Worm (Caenorhabditis elegans) whole organism, young adult: ENCODE results near the gene elks-1.

ENCODE experiments used
- B0019.2 ChIP-seq: fragments of 200-800 bp; sonication (Bioruptor generic); conservative IDR thresholded peaks from 2 replicates; pipeline ENCODE4 v1.3.6; 2022; ENCODE audit warnings: missing genetic modification reagents, missing genetic modification characterization, missing compliant biosample characterization
- C06A6.2 ChIP-seq: fragments of 200-800 bp; sonication (Bioruptor generic); conservative IDR thresholded peaks from 2 replicates; pipeline ENCODE4 v1.3.6; 2022; ENCODE audit warnings: missing genetic modification characterization, missing compliant biosample characterization
- C17E4.6 ChIP-seq: fragments of 200-800 bp; sonication (Bioruptor generic); IDR thresholded peaks from 2 replicates; pipeline ENCODE4 v1.3.6; 2022; ENCODE audit warnings: missing genetic modification reagents, missing genetic modification characterization, missing compliant biosample characterization
- D2030.7 ChIP-seq: fragments of 200-800 bp; sonication (Bioruptor generic); IDR thresholded peaks from 2 replicates; pipeline ENCODE4 v1.3.6; 2022; ENCODE audit warnings: missing genetic modification reagents, missing genetic modification characterization, missing compliant biosample characterization
- F22D6.2 ChIP-seq: sonication (generic microtip); optimal IDR thresholded peaks from 2 replicates; lab custom pipeline; 2016; ENCODE audit warnings: mild to moderate bottlenecking, missing genetic modification characterization, missing compliant biosample characterization
- F23B12.7 ChIP-seq: sonication (generic microtip); optimal IDR thresholded peaks from 2 replicates; lab custom pipeline; 2017; ENCODE audit warnings: missing genetic modification characterization, mild to moderate bottlenecking, missing compliant biosample characterization, antibody characterized with exemption, moderate library complexity; ENCODE audit not compliant: insufficient read depth
- F33H1.4 ChIP-seq: fragments of 200-800 bp; sonication (Bioruptor generic); IDR thresholded peaks from 2 replicates; pipeline ENCODE4 v1.3.6; 2022; ENCODE audit warnings: missing genetic modification reagents, missing genetic modification characterization, missing compliant biosample characterization
- F57C9.4 ChIP-seq: sonication (generic microtip); optimal IDR thresholded peaks from 2 replicates; lab custom pipeline; 2017; ENCODE audit warnings: mild to moderate bottlenecking, missing genetic modification characterization, missing compliant biosample characterization
- Y56A3A.18 ChIP-seq: fragments of 200-800 bp; sonication (Bioruptor generic); IDR thresholded peaks from 2 replicates; pipeline ENCODE4 v1.3.6; 2022; ENCODE audit warnings: missing genetic modification reagents, missing genetic modification characterization, missing compliant biosample characterization
- aptf-3 ChIP-seq: fragments of 200-800 bp; sonication (Bioruptor generic); IDR thresholded peaks from 2 replicates; pipeline ENCODE4 v1.3.6; 2022; ENCODE audit warnings: missing genetic modification characterization, missing compliant biosample characterization
- attf-6 ChIP-seq: fragments of 200-800 bp; sonication (Bioruptor generic); IDR thresholded peaks from 2 replicates; pipeline ENCODE4 v1.3.6; 2022; ENCODE audit warnings: missing genetic modification reagents, missing genetic modification characterization, missing compliant biosample characterization
- bed-1 ChIP-seq: fragments of 200-800 bp; sonication (Bioruptor generic); IDR thresholded peaks from 2 replicates; pipeline ENCODE4 v1.3.6; 2022; ENCODE audit warnings: missing genetic modification reagents, missing genetic modification characterization, missing compliant biosample characterization
- bed-2 ChIP-seq: fragments of 200-800 bp; sonication (Bioruptor generic); IDR thresholded peaks from 2 replicates; pipeline ENCODE4 v1.3.6; 2022; ENCODE audit warnings: missing genetic modification reagents, missing genetic modification characterization, missing compliant biosample characterization
- ccch-3 ChIP-seq: fragments of 200-800 bp; sonication (Bioruptor generic); optimal IDR thresholded peaks from 2 replicates; lab custom pipeline; 2018; ENCODE audit warnings: mild to moderate bottlenecking, missing genetic modification characterization, missing compliant biosample characterization
- cebp-1 ChIP-seq, 2 experiments: fragments of 200-800 bp in 1 of 2; sonication (Bioruptor generic) in 1 of 2; sonication (generic microtip) in 1 of 2; IDR thresholded peaks in 1 of 2; optimal IDR thresholded peaks in 1 of 2; 2 replicates each; pipeline versions ENCODE4 v1.3.6 to Lab custom; 2017 to 2022; ENCODE audit warnings: missing compliant biosample characterization in 2 of 2, missing genetic modification characterization in 2 of 2, mild to moderate bottlenecking in 1 of 2, missing genetic modification reagents in 1 of 2, moderate library complexity in 1 of 2
- ceh-79 ChIP-seq: sonication (generic microtip); optimal IDR thresholded peaks from 2 replicates; lab custom pipeline; 2017; ENCODE audit warnings: mild to moderate bottlenecking, missing genetic modification characterization, missing compliant biosample characterization
- ceh-91 ChIP-seq: fragments of 200-800 bp; sonication (Bioruptor generic); IDR thresholded peaks from 2 replicates; pipeline ENCODE4 v1.3.6; 2022; ENCODE audit warnings: missing genetic modification reagents, missing genetic modification characterization, missing compliant biosample characterization
- chd-7 ChIP-seq: sonication (generic microtip); optimal IDR thresholded peaks from 2 replicates; lab custom pipeline; 2016; ENCODE audit warnings: mild to moderate bottlenecking, missing genetic modification characterization, moderate library complexity, missing compliant biosample characterization
- die-1 ChIP-seq: sonication (generic microtip); optimal IDR thresholded peaks from 2 replicates; lab custom pipeline; 2016; ENCODE audit warnings: missing genotype, mild to moderate bottlenecking, missing genetic modification characterization, missing compliant biosample characterization
- egl-44 ChIP-seq: fragments of 200-800 bp; sonication (Bioruptor generic); IDR thresholded peaks from 2 replicates; pipeline ENCODE4 v1.3.6; 2022; ENCODE audit warnings: missing genetic modification reagents, missing genetic modification characterization, missing compliant biosample characterization
- egrh-3 ChIP-seq: fragments of 200-800 bp; sonication (Bioruptor generic); IDR thresholded peaks from 2 replicates; pipeline ENCODE4 v1.3.6; 2022; ENCODE audit warnings: missing genetic modification reagents, missing genetic modification characterization, missing compliant biosample characterization
- ekl-4 ChIP-seq: fragments of 200-800 bp; sonication (Bioruptor generic); IDR thresholded peaks from 2 replicates; pipeline ENCODE4 v1.3.6; 2022; ENCODE audit warnings: missing genetic modification reagents, missing genetic modification characterization, missing compliant biosample characterization
- ets-4 ChIP-seq: fragments of 200-800 bp; sonication (Bioruptor generic); optimal IDR thresholded peaks from 2 replicates; lab custom pipeline; 2018; ENCODE audit warnings: mild to moderate bottlenecking, missing genetic modification characterization, missing compliant biosample characterization
- gei-17 ChIP-seq: fragments of 200-800 bp; sonication (Bioruptor generic); optimal IDR thresholded peaks from 2 replicates; lab custom pipeline; 2018; ENCODE audit warnings: mild to moderate bottlenecking, missing genetic modification characterization, missing compliant biosample characterization
- him-1 ChIP-seq: sonication (generic microtip); optimal IDR thresholded peaks from 2 replicates; lab custom pipeline; 2016; ENCODE audit warnings: missing genotype, missing genetic modification reagents, missing genetic modification characterization, missing compliant biosample characterization
- hsf-1 ChIP-seq: fragments of 200-800 bp; sonication (Bioruptor generic); IDR thresholded peaks from 2 replicates; pipeline ENCODE4 v1.3.6; 2022; ENCODE audit warnings: missing genetic modification reagents, missing genetic modification characterization, missing compliant biosample characterization
- lag-1 ChIP-seq: fragments of 200-800 bp; sonication (Bioruptor generic); IDR thresholded peaks from 2 replicates; pipeline ENCODE4 v1.3.6; 2022; ENCODE audit warnings: missing genetic modification reagents, missing genetic modification characterization, missing compliant biosample characterization
- let-607 ChIP-seq, 2 experiments: fragments of 200-800 bp in 1 of 2; sonication (Bioruptor generic) in 1 of 2; sonication (generic microtip) in 1 of 2; optimal IDR thresholded peaks; 2 replicates each; lab custom pipeline; 2016 to 2018; ENCODE audit warnings: mild to moderate bottlenecking in 2 of 2, missing compliant biosample characterization in 2 of 2, missing genetic modification characterization in 2 of 2, moderate library complexity in 2 of 2, missing genotype in 1 of 2
- lin-35 ChIP-seq, 3 experiments: fragments of 150-350 bp in 2 of 3; sonication (generic microtip) in 1 of 3; optimal IDR thresholded peaks; 2 replicates each; lab custom pipeline; 2014 to 2018; ENCODE audit warnings: missing biosample characterization in 3 of 3, missing genetic modification characterization in 3 of 3, missing genetic modification reagents in 3 of 3
- lin-54 ChIP-seq: fragments of 200-800 bp; sonication (Bioruptor generic); optimal IDR thresholded peaks from 2 replicates; lab custom pipeline; 2018; ENCODE audit warnings: mild to moderate bottlenecking, missing genetic modification characterization, missing compliant biosample characterization
- madf-6 ChIP-seq: fragments of 200-800 bp; sonication (Bioruptor generic); IDR thresholded peaks from 2 replicates; pipeline ENCODE4 v1.3.6; 2022; ENCODE audit warnings: missing genetic modification reagents, missing genetic modification characterization, missing compliant biosample characterization
- mel-28 ChIP-seq: sonication (generic microtip); optimal IDR thresholded peaks from 2 replicates; lab custom pipeline; 2016; ENCODE audit warnings: borderline replicate concordance, mild to moderate bottlenecking, missing genetic modification characterization, missing compliant biosample characterization
- mxl-1 ChIP-seq: sonication (generic microtip); optimal IDR thresholded peaks from 2 replicates; lab custom pipeline; 2016; ENCODE audit warnings: missing genetic modification characterization, missing compliant biosample characterization
- nfyb-1 ChIP-seq: fragments of 200-800 bp; sonication (Bioruptor generic); IDR thresholded peaks from 2 replicates; pipeline ENCODE4 v1.3.6; 2022; ENCODE audit warnings: missing genetic modification reagents, missing genetic modification characterization, missing compliant biosample characterization
- nhr-120 ChIP-seq: fragments of 200-800 bp; sonication (Bioruptor generic); IDR thresholded peaks from 2 replicates; pipeline ENCODE4 v1.3.6; 2022; ENCODE audit warnings: missing genetic modification characterization, missing compliant biosample characterization
- nhr-80 ChIP-seq: sonication (generic microtip); optimal IDR thresholded peaks from 2 replicates; lab custom pipeline; 2016; ENCODE audit warnings: missing genetic modification characterization, missing compliant biosample characterization
- pha-4 ChIP-seq: fragments of 150-350 bp; sonication (generic microtip); optimal IDR thresholded peaks from 2 replicates; lab custom pipeline; 2014; ENCODE audit warnings: missing biosample characterization, missing genetic modification reagents, missing genetic modification characterization
- rpc-1 ChIP-seq, 2 experiments: fragments of 150-350 bp in 1 of 2; sonication (generic microtip) in 1 of 2; optimal IDR thresholded peaks; 2 replicates each; lab custom pipeline; 2014 to 2018; ENCODE audit warnings: missing biosample characterization in 1 of 2, missing genetic modification characterization in 1 of 2, missing genetic modification reagents in 1 of 2, missing genotype in 1 of 2
- sdz-38 ChIP-seq: sonication (generic microtip); optimal IDR thresholded peaks from 2 replicates; lab custom pipeline; 2016; ENCODE audit warnings: missing genotype, missing genetic modification characterization, missing compliant biosample characterization
- somi-1 ChIP-seq: fragments of 200-800 bp; sonication (Bioruptor generic); optimal IDR thresholded peaks from 2 replicates; lab custom pipeline; 2018; ENCODE audit warnings: mild to moderate bottlenecking, missing genetic modification characterization, missing compliant biosample characterization
- tbp1 ChIP-seq: fragments of 200-800 bp; sonication (Bioruptor generic); optimal IDR thresholded peaks from 2 replicates; lab custom pipeline; 2018; ENCODE audit warnings: mild to moderate bottlenecking, missing genetic modification characterization, missing compliant biosample characterization
- xnd-1 ChIP-seq: sonication (generic microtip); optimal IDR thresholded peaks from 2 replicates; lab custom pipeline; 2016; ENCODE audit warnings: missing genotype, missing genetic modification reagents, missing genetic modification characterization, missing compliant biosample characterization
- zim-3 ChIP-seq: sonication (generic microtip); optimal IDR thresholded peaks from 2 replicates; lab custom pipeline; 2017; ENCODE audit warnings: mild to moderate bottlenecking, missing genetic modification characterization, moderate library complexity, missing compliant biosample characterization
- ztf-18 ChIP-seq: sonication (generic microtip); optimal IDR thresholded peaks from 2 replicates; lab custom pipeline; 2016; ENCODE audit warnings: missing genotype, mild to moderate bottlenecking, missing genetic modification characterization, missing compliant biosample characterization
- ztf-28 ChIP-seq: fragments of 200-800 bp; sonication (Bioruptor generic); IDR thresholded peaks from 2 replicates; pipeline ENCODE4 v1.3.6; 2022; ENCODE audit warnings: missing genetic modification reagents, missing genetic modification characterization, missing compliant biosample characterization
- ztf-3 ChIP-seq: fragments of 200-800 bp; sonication (Bioruptor generic); optimal IDR thresholded peaks from 2 replicates; lab custom pipeline; 2018; ENCODE audit warnings: mild to moderate bottlenecking, missing genetic modification characterization, missing compliant biosample characterization
- ztf-6 ChIP-seq: fragments of 200-800 bp; sonication (Bioruptor generic); IDR thresholded peaks from 2 replicates; pipeline ENCODE4 v1.3.6; 2022; ENCODE audit warnings: missing genetic modification reagents, missing genetic modification characterization, missing compliant biosample characterization

The elks-1 gene

ce11 chrIV:3294553-3295185 lies 55.2 kb downstream of the elks-1 start, which contains the start of gene W08E12.7 (continued):
- TF ChIP-seq lin-35 (GFP tag; optimal IDR thresholded peaks at IDR 0.05; lab: Kevin White, UChicago) (peak; percentile 36 to 93 (median 36)), chd-7 (tag; lab: Kevin White, UChicago) (no peak), mxl-1 (tag; lab: Kevin White, UChicago) (no peak), him-1 (tag; lab: Kevin White, UChicago) (peak; percentile 30), C17E4.6 (GFP tag; lab: Robert Waterston, UW) (0 out of 2 replicates have a peak, but pooled peaks have one; percentile 22), ceh-91 (GFP tag; lab: Robert Waterston, UW) (peak; percentile 95), mel-28 (tag; lab: Kevin White, UChicago) (no peak), rpc-1 (optimal IDR thresholded peaks at IDR 0.05; lab: Kevin White, UChicago) (no peak), rpc-1 (tag; optimal IDR thresholded peaks at IDR 0.05; lab: Kevin White, UChicago) (no peak), nhr-120 (no peak), egl-44 (GFP tag; lab: Robert Waterston, UW) (no peak), C06A6.2 (no peak), ceh-79 (no peak), egrh-3 (GFP tag; lab: Robert Waterston, UW) (no peak), let-607 (tag; optimal IDR thresholded peaks at IDR 0.05; lab: Kevin White, UChicago) (peak; percentile 60 to 70), lag-1 (GFP tag; lab: Robert Waterston, UW) (no peak), madf-6 (peak; percentile 94), lin-54 (GFP tag; lab: Kevin White, UChicago) (peak; percentile 96), bed-1 (GFP tag; lab: Robert Waterston, UW) (no peak), F22D6.2 (tag; lab: Kevin White, UChicago) (peak; percentile 55), ccch-3 (GFP tag; lab: Kevin White, UChicago) (no peak), F23B12.7 (tag; lab: Kevin White, UChicago) (peak; percentile 95), ztf-18 (tag; lab: Kevin White, UChicago) (peak; percentile 82), zim-3 (tag; lab: Kevin White, UChicago) (no peak), nhr-80 (tag; lab: Kevin White, UChicago) (peak; percentile 91), bed-2 (GFP tag; lab: Robert Waterston, UW) (0 out of 2 replicates have a peak, but pooled peaks have one; percentile 38), F33H1.4 (GFP tag; lab: Robert Waterston, UW) (peak; percentile 99), tbp1 (GFP tag; lab: Kevin White, UChicago) (peak; percentile 73), hsf-1 (GFP tag; lab: Robert Waterston, UW) (peak; percentile 61; the same call in 1 of the 2 replicates), ztf-3 (GFP tag; lab: Kevin White, UChicago) (no peak), xnd-1 (tag; lab: Kevin White, UChicago) (peak; percentile 61), nfyb-1 (peak; percentile 74), die-1 (tag; lab: Kevin White, UChicago) (peak; percentile 45), sdz-38 (tag; lab: Kevin White, UChicago) (no peak), somi-1 (GFP tag; lab: Kevin White, UChicago) (peak; percentile 12), D2030.7 (GFP tag; lab: Robert Waterston, UW) (peak; percentile 94), ekl-4 (GFP tag; lab: Robert Waterston, UW) (peak; percentile 74), aptf-3 (GFP tag; lab: Robert Waterston, UW) (no peak), ets-4 (GFP tag; lab: Kevin White, UChicago) (no peak), Y56A3A.18 (GFP tag; lab: Robert Waterston, UW) (no peak), ztf-28 (GFP tag; lab: Robert Waterston, UW) (peak; percentile 85), ztf-6 (GFP tag; lab: Robert Waterston, UW) (peak; percentile 67; the same call in 1 of the 2 replicates), gei-17 (no peak), attf-6 (0 out of 2 replicates have a peak, but pooled peaks have one; percentile 38), F57C9.4 (tag; lab: Kevin White, UChicago) (no peak), pha-4 (tag; lab: Kevin White, UChicago) (peak; percentile 95), B0019.2 (GFP tag; lab: Robert Waterston, UW) (peak; percentile 93), cebp-1 (GFP tag; IDR thresholded peaks at IDR 0.05; lab: Robert Waterston, UW) (peak; percentile 28; the same call in 1 of the 2 replicates), cebp-1 (tag; optimal IDR thresholded peaks at IDR 0.05; lab: Kevin White, UChicago) (peak; percentile 85)
